Worm (Caenorhabditis elegans) whole organism, early embryonic: ENCODE data around the gene cra-1.

Experiments used
- aly-1 ChIP-seq: sonication (generic microtip); optimal IDR thresholded peaks from 2 replicates; lab custom pipeline; 2016; ENCODE audit warnings: missing genetic modification characterization, missing compliant biosample characterization
- ama-1 ChIP-seq: fragments of 150-350 bp; optimal IDR thresholded peaks from 2 replicates; lab custom pipeline; 2014
- ceh-13 ChIP-seq: fragments of 200-800 bp; sonication (Bioruptor generic); optimal IDR thresholded peaks from 2 replicates; lab custom pipeline; 2018; ENCODE audit warnings: mild to moderate bottlenecking, missing genetic modification characterization, missing compliant biosample characterization
- ceh-36 ChIP-seq: sonication (generic microtip); optimal IDR thresholded peaks from 2 replicates; lab custom pipeline; 2016; ENCODE audit warnings: missing genetic modification characterization, inconsistent platforms, missing compliant biosample characterization
- flt-1 ChIP-seq: fragments of 200-800 bp; sonication (Bioruptor generic); IDR thresholded peaks from 2 replicates; pipeline ENCODE4 v1.3.6; 2022; ENCODE audit warnings: missing genetic modification characterization, missing compliant biosample characterization
- hmbx-1 ChIP-seq: sonication (generic microtip); optimal IDR thresholded peaks from 2 replicates; lab custom pipeline; 2016; ENCODE audit warnings: mild to moderate bottlenecking, missing genetic modification characterization, missing compliant biosample characterization
- pes-1 ChIP-seq: fragments of 200-800 bp; sonication (Bioruptor generic); IDR thresholded peaks from 2 replicates; pipeline ENCODE4 v1.3.6; 2022; ENCODE audit warnings: missing genetic modification reagents, missing genetic modification characterization, missing compliant biosample characterization
- scrt-1 ChIP-seq: fragments of 200-800 bp; sonication (Bioruptor generic); IDR thresholded peaks from 2 replicates; pipeline ENCODE4 v1.3.6; 2022; ENCODE audit warnings: missing genetic modification characterization, missing compliant biosample characterization
- sea-1 ChIP-seq: fragments of 200-800 bp; sonication (Bioruptor generic); conservative IDR thresholded peaks from 2 replicates; pipeline ENCODE4 v1.3.6; 2022; ENCODE audit warnings: missing genetic modification characterization, missing compliant biosample characterization
- tbx-37 ChIP-seq: fragments of 200-800 bp; sonication (Bioruptor generic); conservative IDR thresholded peaks from 2 replicates; pipeline ENCODE4 v1.3.6; 2022; ENCODE audit warnings: missing genetic modification reagents, missing genetic modification characterization, missing compliant biosample characterization
- tra-4 ChIP-seq: sonication (generic microtip); optimal IDR thresholded peaks from 2 replicates; lab custom pipeline; 2017; ENCODE audit warnings: missing genetic modification characterization, missing compliant biosample characterization

- TF ChIP-seq ceh-36 (tag; lab: Kevin White, UChicago) (no peak), ama-1 (no peak), flt-1 (GFP tag; lab: Robert Waterston, UW) (no peak), hmbx-1 (tag; lab: Kevin White, UChicago) (no peak), aly-1 (tag; lab: Kevin White, UChicago) (no peak), ceh-13 (GFP tag; lab: Kevin White, UChicago) (no peak), tbx-37 (GFP tag; lab: Robert Waterston, UW) (no peak), pes-1 (GFP tag; lab: Robert Waterston, UW) (no peak), sea-1 (GFP tag; lab: Robert Waterston, UW) (no peak), tra-4 (tag; lab: Kevin White, UChicago) (no peak), scrt-1 (GFP tag; lab: Robert Waterston, UW) (no peak)
Measured at ce11 chrIII:6906409-6906808, 37.1 kb upstream of the cra-1 start, which contains the start of gene T07E3.2.
